Fruit fly (Drosophila melanogaster) whole organism, embryonic: ENCODE data around the gene Lim3.
A peak's percentile ranks its signal among the peaks of the same experiment; 100 is the strongest.

Source experiments
- Ada2b ChIP-seq: fragments of 200-800 bp; sonication (Bioruptor generic); IDR thresholded peaks from 2 replicates; pipeline ENCODE4 v1.3.6; 2022; ENCODE audit warnings: missing biosample characterization, missing genetic modification characterization
- CG10147 ChIP-seq: fragments of 200-800 bp; sonication (Bioruptor generic); optimal IDR thresholded peaks from 2 replicates; lab custom pipeline; 2019; ENCODE audit warnings: missing biosample characterization, mild to moderate bottlenecking, missing genetic modification characterization, moderate library complexity
- CG10321 ChIP-seq: fragments of 200-800 bp; sonication (Bioruptor generic); IDR thresholded peaks from 2 replicates; pipeline ENCODE4 v1.3.6; 2022; ENCODE audit warnings: missing biosample characterization, missing genetic modification characterization
- CG11085 ChIP-seq: fragments of 200-800 bp; sonication (Bioruptor generic); IDR thresholded peaks from 2 replicates; pipeline ENCODE4 v1.3.6; 2022; ENCODE audit warnings: missing biosample characterization, missing genetic modification characterization
- CG12104 ChIP-seq: fragments of 200-800 bp; sonication (Bioruptor generic); optimal IDR thresholded peaks from 3 replicates; lab custom pipeline; 2016; ENCODE audit warnings: missing biosample characterization, missing genetic modification characterization
- CG13424 ChIP-seq: fragments of 200-800 bp; sonication (Bioruptor generic); optimal IDR thresholded peaks from 2 replicates; lab custom pipeline; 2019; ENCODE audit warnings: missing biosample characterization, mild to moderate bottlenecking, missing genetic modification characterization, moderate library complexity
- CG1603 ChIP-seq: fragments of 200-800 bp; sonication (Bioruptor generic); optimal IDR thresholded peaks from 2 replicates; lab custom pipeline; 2019; ENCODE audit warnings: missing biosample characterization, mild to moderate bottlenecking, missing genetic modification characterization, moderate library complexity
- CG1647 ChIP-seq: fragments of 200-800 bp; sonication (Bioruptor generic); optimal IDR thresholded peaks from 3 replicates; lab custom pipeline; 2016; ENCODE audit warnings: missing biosample characterization, missing genetic modification characterization
- CG16815 ChIP-seq: fragments of 200-800 bp; sonication (Bioruptor generic); optimal IDR thresholded peaks from 3 replicates; lab custom pipeline; 2017; ENCODE audit warnings: missing biosample characterization, mild to moderate bottlenecking, missing genetic modification characterization
- CG17568 ChIP-seq: fragments of 200-800 bp; sonication (Bioruptor generic); optimal IDR thresholded peaks from 2 replicates; lab custom pipeline; 2018; ENCODE audit warnings: missing biosample characterization, mild to moderate bottlenecking, missing genetic modification characterization, moderate library complexity
- CG18619 ChIP-seq: fragments of 200-800 bp; sonication (Bioruptor generic); optimal IDR thresholded peaks from 3 replicates; lab custom pipeline; 2017; ENCODE audit warnings: missing biosample characterization, mild to moderate bottlenecking, missing genetic modification characterization
- CG2129 ChIP-seq: fragments of 200-800 bp; sonication (Bioruptor generic); IDR thresholded peaks from 2 replicates; pipeline ENCODE4 v1.3.6; 2022; ENCODE audit warnings: missing biosample characterization, missing genetic modification characterization; ENCODE audit not compliant: partially characterized antibody
- CG2202 ChIP-seq: fragments of 200-800 bp; sonication (Bioruptor generic); optimal IDR thresholded peaks from 2 replicates; lab custom pipeline; 2018; ENCODE audit warnings: missing biosample characterization, mild to moderate bottlenecking, missing genetic modification characterization
- CG30431 ChIP-seq: fragments of 200-800 bp; sonication (Bioruptor generic); optimal IDR thresholded peaks from 2 replicates; lab custom pipeline; 2017; ENCODE audit warnings: missing biosample characterization, missing genetic modification characterization
- CG3065 ChIP-seq: fragments of 200-800 bp; sonication (Bioruptor generic); optimal IDR thresholded peaks from 2 replicates; lab custom pipeline; 2016; ENCODE audit warnings: missing biosample characterization, missing genetic modification characterization
- CG3163 ChIP-seq: fragments of 200-800 bp; sonication (Bioruptor generic); optimal IDR thresholded peaks from 3 replicates; lab custom pipeline; 2016; ENCODE audit warnings: missing biosample characterization, missing genetic modification characterization
- CG32767 ChIP-seq: fragments of 200-800 bp; sonication (Bioruptor generic); IDR thresholded peaks from 2 replicates; pipeline ENCODE4 v1.3.6; 2022; ENCODE audit warnings: missing biosample characterization, missing genetic modification characterization
- CG3281 ChIP-seq: fragments of 200-800 bp; sonication (Bioruptor generic); optimal IDR thresholded peaks from 3 replicates; lab custom pipeline; 2017; ENCODE audit warnings: missing biosample characterization, mild to moderate bottlenecking, missing genetic modification characterization
- CG33213 ChIP-seq: fragments of 200-800 bp; sonication (Bioruptor generic); optimal IDR thresholded peaks from 3 replicates; lab custom pipeline; 2016; ENCODE audit warnings: missing biosample characterization, missing genetic modification characterization
- CG34376 ChIP-seq: fragments of 200-800 bp; sonication (Bioruptor generic); optimal IDR thresholded peaks from 2 replicates; lab custom pipeline; 2018; ENCODE audit warnings: missing biosample characterization, mild to moderate bottlenecking, missing genetic modification characterization
- CG4404 ChIP-seq: fragments of 200-800 bp; sonication (Bioruptor generic); IDR thresholded peaks from 2 replicates; pipeline ENCODE4 v1.3.6; 2022; ENCODE audit warnings: missing biosample characterization, missing genetic modification characterization
- CG4854 ChIP-seq: fragments of 200-800 bp; sonication (Bioruptor generic); optimal IDR thresholded peaks from 2 replicates; lab custom pipeline; 2016; ENCODE audit warnings: missing biosample characterization, missing genetic modification characterization, inconsistent platforms
- CG6272 ChIP-seq: fragments of 200-800 bp; sonication (Bioruptor generic); IDR thresholded peaks from 2 replicates; pipeline ENCODE4 v1.3.6; 2022; ENCODE audit warnings: missing biosample characterization, missing genetic modification characterization
- CG6813 ChIP-seq: fragments of 200-800 bp; sonication (Bioruptor generic); optimal IDR thresholded peaks from 2 replicates; lab custom pipeline; 2017; ENCODE audit warnings: missing biosample characterization, missing genetic modification characterization, mild to moderate bottlenecking, moderate library complexity, missing genetic modification reagents
- CG7745 ChIP-seq: fragments of 200-800 bp; sonication (Bioruptor generic); optimal IDR thresholded peaks from 2 replicates; lab custom pipeline; 2018; ENCODE audit warnings: missing biosample characterization, mild to moderate bottlenecking, missing genetic modification characterization, moderate library complexity
- CG8944 ChIP-seq: fragments of 200-800 bp; sonication (Bioruptor generic); optimal IDR thresholded peaks from 3 replicates; lab custom pipeline; 2016; ENCODE audit warnings: missing biosample characterization, missing genetic modification characterization
- CG9609 ChIP-seq: fragments of 200-800 bp; sonication (Bioruptor generic); optimal IDR thresholded peaks from 3 replicates; lab custom pipeline; 2016; ENCODE audit warnings: missing biosample characterization, missing genetic modification characterization
- CG9727 ChIP-seq: fragments of 200-800 bp; sonication (Bioruptor generic); optimal IDR thresholded peaks from 3 replicates; lab custom pipeline; 2017; ENCODE audit warnings: missing biosample characterization, mild to moderate bottlenecking, missing genetic modification characterization
- CTCF ChIP-seq: fragments of 200-800 bp; sonication (Bioruptor generic); optimal IDR thresholded peaks from 2 replicates; lab custom pipeline; 2017; ENCODE audit warnings: missing biosample characterization, mild to moderate bottlenecking, missing genetic modification characterization, moderate library complexity
- Eip74EF ChIP-seq, 2 experiments: fragments of 200-800 bp in 1 of 2; fragments of >200 bp in 1 of 2; sonication (Bioruptor generic) in 1 of 2; optimal IDR thresholded peaks; 2 replicates each; lab custom pipeline; 2017 to 2019; ENCODE audit warnings: missing biosample characterization in 2 of 2, missing genetic modification characterization in 2 of 2, mild to moderate bottlenecking in 1 of 2, moderate library complexity in 1 of 2
- Fer3 ChIP-seq: fragments of 200-800 bp; sonication (Bioruptor generic); optimal IDR thresholded peaks from 2 replicates; lab custom pipeline; 2018; ENCODE audit warnings: missing biosample characterization, mild to moderate bottlenecking, missing genetic modification characterization, moderate library complexity
- Hsf ChIP-seq: fragments of 200-800 bp; sonication (Bioruptor generic); optimal IDR thresholded peaks from 3 replicates; lab custom pipeline; 2016; ENCODE audit warnings: missing biosample characterization, missing genetic modification characterization
- Max ChIP-seq: fragments of 200-800 bp; sonication (Bioruptor generic); optimal IDR thresholded peaks from 2 replicates; lab custom pipeline; 2016; ENCODE audit warnings: missing biosample characterization, mild to moderate bottlenecking, missing genetic modification characterization
- Sin3A ChIP-seq: fragments of >200 bp; optimal IDR thresholded peaks from 2 replicates; lab custom pipeline; 2018
- Sry-δ ChIP-seq: fragments of 200-800 bp; sonication (Bioruptor generic); optimal IDR thresholded peaks from 2 replicates; lab custom pipeline; 2016; ENCODE audit warnings: missing biosample characterization, missing genetic modification characterization
- Taf1 ChIP-seq: fragments of 200-800 bp; sonication (Bioruptor generic); IDR thresholded peaks from 2 replicates; pipeline ENCODE4 v1.3.6; 2022; ENCODE audit warnings: missing biosample characterization, missing genetic modification characterization
- Xrp1 ChIP-seq: fragments of 200-800 bp; sonication (Bioruptor generic); IDR thresholded peaks from 2 replicates; pipeline ENCODE4 v1.3.6; 2022; ENCODE audit warnings: missing biosample characterization, missing genetic modification characterization
- cad ChIP-seq: fragments of >200 bp; optimal IDR thresholded peaks from 2 replicates; lab custom pipeline; 2017; ENCODE audit warnings: missing biosample characterization, missing genetic modification characterization
- cg ChIP-seq: fragments of 200-800 bp; sonication (Bioruptor generic); optimal IDR thresholded peaks from 3 replicates; lab custom pipeline; 2019; ENCODE audit warnings: missing biosample characterization, mild to moderate bottlenecking, missing genetic modification characterization, moderate library complexity
- crol ChIP-seq: fragments of 200-800 bp; sonication (Bioruptor generic); IDR thresholded peaks from 2 replicates; pipeline ENCODE4 v1.3.6; 2022; ENCODE audit warnings: missing biosample characterization, missing genetic modification characterization
- crp ChIP-seq, 2 experiments: fragments of 200-800 bp; sonication (Bioruptor generic); optimal IDR thresholded peaks; 2 replicates in 1 of 2; 3 replicates in 1 of 2; lab custom pipeline; 2017; ENCODE audit warnings: missing biosample characterization in 2 of 2, missing genetic modification characterization in 2 of 2, mild to moderate bottlenecking in 1 of 2, moderate library complexity in 1 of 2
- ftz-f1 ChIP-seq: fragments of 200-800 bp; sonication (Bioruptor generic); optimal IDR thresholded peaks from 2 replicates; lab custom pipeline; 2016; ENCODE audit warnings: missing biosample characterization, missing genetic modification characterization
- fu2 ChIP-seq: fragments of 200-800 bp; sonication (Bioruptor generic); optimal IDR thresholded peaks from 2 replicates; lab custom pipeline; 2016; ENCODE audit warnings: missing biosample characterization, missing genetic modification characterization
- h ChIP-seq: fragments of >200 bp; optimal IDR thresholded peaks from 2 replicates; lab custom pipeline; 2017
- jigr1 ChIP-seq: fragments of 200-800 bp; sonication (Bioruptor generic); IDR thresholded peaks from 3 replicates; pipeline ENCODE4 v1.3.6; 2022; ENCODE audit warnings: missing biosample characterization, missing genetic modification characterization
- klu ChIP-seq: fragments of 200-800 bp; sonication (Bioruptor generic); IDR thresholded peaks from 2 replicates; pipeline ENCODE4 v1.3.6; 2022; ENCODE audit warnings: missing biosample characterization, missing genetic modification characterization
- lab ChIP-seq: fragments of 200-800 bp; sonication (Bioruptor generic); optimal IDR thresholded peaks from 3 replicates; lab custom pipeline; 2017; ENCODE audit warnings: missing biosample characterization, missing genetic modification characterization, mild to moderate bottlenecking, moderate library complexity, missing genetic modification reagents
- phol ChIP-seq: fragments of 200-800 bp; sonication (Bioruptor generic); optimal IDR thresholded peaks from 3 replicates; lab custom pipeline; 2018; ENCODE audit warnings: missing biosample characterization, mild to moderate bottlenecking, missing genetic modification characterization, moderate library complexity
- shn ChIP-seq: fragments of 200-800 bp; sonication (Bioruptor generic); optimal IDR thresholded peaks from 3 replicates; lab custom pipeline; 2016; ENCODE audit warnings: missing biosample characterization, missing genetic modification characterization
- sisA ChIP-seq: fragments of 200-800 bp; sonication (Bioruptor generic); IDR thresholded peaks from 2 replicates; pipeline ENCODE4 v1.3.6; 2022; ENCODE audit warnings: missing biosample characterization, missing genetic modification characterization
- stc ChIP-seq: fragments of 200-800 bp; sonication (Bioruptor generic); IDR thresholded peaks from 2 replicates; pipeline ENCODE4 v1.3.6; 2022; ENCODE audit warnings: missing biosample characterization, missing genetic modification characterization
- tll ChIP-seq, 2 experiments: fragments of 200-800 bp in 1 of 2; fragments of >200 bp in 1 of 2; sonication (Bioruptor generic) in 1 of 2; optimal IDR thresholded peaks; 2 replicates each; lab custom pipeline; 2017 to 2019; ENCODE audit warnings: missing biosample characterization in 2 of 2, missing genetic modification characterization in 2 of 2, mild to moderate bottlenecking in 1 of 2, moderate library complexity in 1 of 2
- wor ChIP-seq: fragments of 200-800 bp; sonication (Bioruptor generic); IDR thresholded peaks from 2 replicates; pipeline ENCODE4 v1.3.6; 2022; ENCODE audit warnings: missing biosample characterization, missing genetic modification characterization

The Lim3 gene

dm6 chr2L:19140984-19141262 is 32.7 kb upstream of the Lim3 start (continued):
- peak; percentile 59 for TF ChIP-seq lab (GFP tag; lab: Kevin White, UChicago)
- TF ChIP-seq Hsf, result peak; percentile 44
- no peak for TF ChIP-seq shn
- no peak for TF ChIP-seq Sry-δ (GFP tag; lab: Kevin White, UChicago)
- TF ChIP-seq CG32767, result no peak; the same call in 1 of the 2 replicates
- TF ChIP-seq ftz-f1 (GFP tag; lab: Kevin White, UChicago), result no peak
- TF ChIP-seq CG2129 (GFP tag; lab: Robert Waterston, UW), result no peak
- TF ChIP-seq CG4404 (GFP tag; lab: Robert Waterston, UW), result peak; percentile 54
- peak; percentile 9 for TF ChIP-seq Fer3
- peak; percentile 13 for TF ChIP-seq phol
- no peak for TF ChIP-seq crp (GFP tag; optimal IDR thresholded peaks at IDR 0.05; lab: Kevin White, UChicago)
- no peak for TF ChIP-seq h (lab: Kevin White, UChicago)
- no peak for TF ChIP-seq CG2202 (tag; lab: Kevin White, UChicago)
- no peak for TF ChIP-seq CG33213 (GFP tag; lab: Kevin White, UChicago)
- TF ChIP-seq fu2 (GFP tag; lab: Kevin White, UChicago), result no peak
- peak; percentile 27 for TF ChIP-seq Max (GFP tag; lab: Kevin White, UChicago)
- peak; percentile 59 for TF ChIP-seq Taf1 (GFP tag; lab: Robert Waterston, UW)
- TF ChIP-seq CG6272 (GFP tag; lab: Robert Waterston, UW), result no peak
- TF ChIP-seq stc (GFP tag; lab: Robert Waterston, UW), result no peak
- 0 out of 2 replicates have a peak, but pooled peaks have one; percentile 29 for TF ChIP-seq Ada2b (GFP tag; lab: Robert Waterston, UW)
- TF ChIP-seq CG6813, result peak; percentile 26
- no peak for TF ChIP-seq klu (GFP tag; lab: Robert Waterston, UW)
- no peak for TF ChIP-seq CG30431
- peak; percentile 7 for TF ChIP-seq CG1647
- TF ChIP-seq Sin3A, result no peak
- TF ChIP-seq tll (GFP tag; optimal IDR thresholded peaks at IDR 0.05; lab: Kevin White, UChicago), result no peak
- no peak for TF ChIP-seq CG7745
- TF ChIP-seq CG11085, result no peak
- peak; percentile 12 for TF ChIP-seq CG34376 (GFP tag; lab: Kevin White, UChicago)
- TF ChIP-seq cad (GFP tag; lab: Kevin White, UChicago), result no peak
- peak; percentile 5 for TF ChIP-seq CG9609 (GFP tag; lab: Kevin White, UChicago)
- TF ChIP-seq CG3281, result peak; percentile 60
- TF ChIP-seq CG3163 (GFP tag; lab: Kevin White, UChicago), result peak; percentile 21
- no peak for TF ChIP-seq jigr1 (GFP tag; lab: Robert Waterston, UW)
- peak; percentile 55 for TF ChIP-seq CG10147
- TF ChIP-seq CG8944, result no peak
- TF ChIP-seq CG3065 (GFP tag; lab: Kevin White, UChicago), result no peak
- TF ChIP-seq CTCF (GFP tag; lab: Kevin White, UChicago), result no peak
- peak; percentile 32 for TF ChIP-seq CG4854
- no peak for TF ChIP-seq wor (GFP tag; lab: Robert Waterston, UW)
- TF ChIP-seq crol (GFP tag; lab: Robert Waterston, UW), result no peak
- peak; percentile 21 for TF ChIP-seq CG13424 (tag; lab: Kevin White, UChicago)
- no peak for TF ChIP-seq cg
- TF ChIP-seq sisA (GFP tag; lab: Robert Waterston, UW), result no peak
- TF ChIP-seq Xrp1 (GFP tag; lab: Robert Waterston, UW), result peak; percentile 26; the same call in 1 of the 2 replicates
- TF ChIP-seq CG9727 (GFP tag; lab: Kevin White, UChicago), result peak; percentile 49
- TF ChIP-seq CG1603 (tag; lab: Kevin White, UChicago), result peak; percentile 48
- no peak for TF ChIP-seq CG17568 (GFP tag; lab: Kevin White, UChicago)
- TF ChIP-seq CG10321 (GFP tag; lab: Robert Waterston, UW), result no peak
- no peak for TF ChIP-seq CG12104 (GFP tag; lab: Kevin White, UChicago)
- peak; percentile 40 for TF ChIP-seq CG18619 (GFP tag; lab: Kevin White, UChicago)
- TF ChIP-seq Eip74EF (GFP tag; optimal IDR thresholded peaks at IDR 0.05; lab: Kevin White, UChicago), result peak in 1 of 2 experiments; percentile 19
- peak; percentile 44 for TF ChIP-seq CG16815 (GFP tag; lab: Kevin White, UChicago)
